Fruit fly (Drosophila melanogaster) whole organism, embryonic: ENCODE measurements around the gene dsf.
A peak's percentile ranks its signal among the peaks of the same experiment; 100 is the strongest.

Source experiments
- Atf3 ChIP-seq: fragments of 200-800 bp; sonication (Bioruptor generic); optimal IDR thresholded peaks from 3 replicates; lab custom pipeline; 2016; ENCODE audit warnings: missing biosample characterization, missing genetic modification characterization
- CG10274 ChIP-seq: fragments of 200-800 bp; sonication (Bioruptor generic); optimal IDR thresholded peaks from 3 replicates; lab custom pipeline; 2017; ENCODE audit warnings: missing biosample characterization, mild to moderate bottlenecking, missing genetic modification characterization
- CG10543 ChIP-seq: fragments of 200-800 bp; sonication (Bioruptor generic); optimal IDR thresholded peaks from 3 replicates; lab custom pipeline; 2017; ENCODE audit warnings: missing biosample characterization, mild to moderate bottlenecking, missing genetic modification characterization, moderate library complexity
- CG12071 ChIP-seq: fragments of 200-800 bp; sonication (Bioruptor generic); optimal IDR thresholded peaks from 3 replicates; lab custom pipeline; 2018; ENCODE audit warnings: missing biosample characterization, mild to moderate bottlenecking, missing genetic modification characterization
- CG12219 ChIP-seq: fragments of 200-800 bp; sonication (Bioruptor generic); optimal IDR thresholded peaks from 3 replicates; lab custom pipeline; 2018; ENCODE audit warnings: missing biosample characterization, mild to moderate bottlenecking, missing genetic modification characterization
- CG12299 ChIP-seq: fragments of 200-800 bp; sonication (Bioruptor generic); optimal IDR thresholded peaks from 2 replicates; lab custom pipeline; 2018; ENCODE audit warnings: missing biosample characterization, mild to moderate bottlenecking, missing genetic modification characterization
- CG12769 ChIP-seq: fragments of 200-800 bp; sonication (Bioruptor generic); optimal IDR thresholded peaks from 2 replicates; lab custom pipeline; 2019; ENCODE audit warnings: missing biosample characterization, mild to moderate bottlenecking, missing genetic modification characterization, moderate library complexity
- CG16813 ChIP-seq: fragments of 200-800 bp; sonication (Bioruptor generic); IDR thresholded peaks from 3 replicates; pipeline ENCODE4 v1.3.6; 2022; ENCODE audit warnings: missing biosample characterization, missing genetic modification characterization; ENCODE audit not compliant: partially characterized antibody
- CG17568 ChIP-seq: fragments of 200-800 bp; sonication (Bioruptor generic); optimal IDR thresholded peaks from 2 replicates; lab custom pipeline; 2018; ENCODE audit warnings: missing biosample characterization, mild to moderate bottlenecking, missing genetic modification characterization, moderate library complexity
- CG18011 ChIP-seq: fragments of 200-800 bp; sonication (Bioruptor generic); optimal IDR thresholded peaks from 2 replicates; lab custom pipeline; 2017; ENCODE audit warnings: missing biosample characterization, missing genetic modification characterization, mild to moderate bottlenecking, moderate library complexity, missing genotype
- CG1832 ChIP-seq: fragments of 200-800 bp; sonication (Bioruptor generic); optimal IDR thresholded peaks from 2 replicates; lab custom pipeline; 2017; ENCODE audit warnings: missing biosample characterization, mild to moderate bottlenecking, missing genetic modification characterization, inconsistent platforms
- CG18599 ChIP-seq: fragments of 200-800 bp; sonication (Bioruptor generic); optimal IDR thresholded peaks from 3 replicates; lab custom pipeline; 2017; ENCODE audit warnings: missing biosample characterization, missing genetic modification characterization, mild to moderate bottlenecking, moderate library complexity, missing genetic modification reagents
- CG2120 ChIP-seq: fragments of 200-800 bp; sonication (Bioruptor generic); optimal IDR thresholded peaks from 3 replicates; lab custom pipeline; 2016; ENCODE audit warnings: missing biosample characterization, missing genetic modification characterization
- CG2678 ChIP-seq: fragments of 200-800 bp; sonication (Bioruptor generic); optimal IDR thresholded peaks from 3 replicates; lab custom pipeline; 2019; ENCODE audit warnings: missing biosample characterization, mild to moderate bottlenecking, missing genetic modification characterization, moderate library complexity
- CG3065 ChIP-seq: fragments of 200-800 bp; sonication (Bioruptor generic); optimal IDR thresholded peaks from 2 replicates; lab custom pipeline; 2016; ENCODE audit warnings: missing biosample characterization, missing genetic modification characterization
- CG4328 ChIP-seq: fragments of 200-800 bp; sonication (Bioruptor generic); optimal IDR thresholded peaks from 3 replicates; lab custom pipeline; 2017; ENCODE audit warnings: missing biosample characterization, missing genetic modification reagents, missing genetic modification characterization
- CG4617 ChIP-seq: fragments of 200-800 bp; sonication (Bioruptor generic); optimal IDR thresholded peaks from 3 replicates; lab custom pipeline; 2016; ENCODE audit warnings: missing biosample characterization, missing genetic modification characterization, borderline replicate concordance
- D19A ChIP-seq: fragments of 200-800 bp; optimal IDR thresholded peaks from 3 replicates; lab custom pipeline; 2019; ENCODE audit warnings: missing biosample characterization, mild to moderate bottlenecking, missing genetic modification characterization, moderate library complexity
- Dip2 ChIP-seq: fragments of 200-800 bp; sonication (Bioruptor generic); IDR thresholded peaks from 2 replicates; pipeline ENCODE4 v1.3.6; 2022; ENCODE audit warnings: missing biosample characterization, missing genetic modification characterization
- Fer1 ChIP-seq: fragments of 200-800 bp; sonication (Bioruptor generic); optimal IDR thresholded peaks from 2 replicates; lab custom pipeline; 2017; ENCODE audit warnings: missing biosample characterization, mild to moderate bottlenecking, missing genetic modification characterization
- GATAe ChIP-seq: fragments of 200-800 bp; sonication (Bioruptor generic); conservative IDR thresholded peaks from 2 replicates; pipeline ENCODE4 v1.3.6; 2022; ENCODE audit warnings: missing biosample characterization, missing genetic modification characterization
- Oli ChIP-seq: fragments of 200-800 bp; sonication (Bioruptor generic); optimal IDR thresholded peaks from 2 replicates; lab custom pipeline; 2018; ENCODE audit warnings: missing biosample characterization, mild to moderate bottlenecking, missing genetic modification characterization, moderate library complexity
- Pdp1 ChIP-seq, 2 experiments: fragments of 200-800 bp; sonication (Bioruptor generic); optimal IDR thresholded peaks; 3 replicates each; lab custom pipeline; 2016; ENCODE audit warnings: missing biosample characterization in 2 of 2, missing genetic modification characterization in 2 of 2, mild to moderate bottlenecking in 1 of 2, moderate library complexity in 1 of 2
- Side ChIP-seq: fragments of 200-800 bp; sonication (Bioruptor generic); optimal IDR thresholded peaks from 2 replicates; lab custom pipeline; 2016; ENCODE audit warnings: missing biosample characterization, missing genetic modification characterization
- Sry-β ChIP-seq: fragments of 200-800 bp; sonication (Bioruptor generic); optimal IDR thresholded peaks from 2 replicates; lab custom pipeline; 2018; ENCODE audit warnings: missing biosample characterization, mild to moderate bottlenecking, missing genetic modification characterization, moderate library complexity
- Trl ChIP-seq, 3 experiments: fragments of >200 bp in 2 of 3; fragments of 200-800 bp in 1 of 3; sonication (Bioruptor generic) in 1 of 3; optimal IDR thresholded peaks; 2 replicates in 1 of 3; 3 replicates in 2 of 3; lab custom pipeline; 2016 to 2017; ENCODE audit warnings: missing biosample characterization in 1 of 3, missing genetic modification characterization in 1 of 3
- YL-1 ChIP-seq: fragments of 200-800 bp; sonication (Bioruptor generic); optimal IDR thresholded peaks from 3 replicates; lab custom pipeline; 2017; ENCODE audit warnings: missing biosample characterization, mild to moderate bottlenecking, missing genetic modification characterization
- bab2 ChIP-seq: fragments of 200-800 bp; sonication (Bioruptor generic); optimal IDR thresholded peaks from 2 replicates; lab custom pipeline; 2016; ENCODE audit warnings: missing biosample characterization, missing genetic modification characterization
- cg ChIP-seq: fragments of 200-800 bp; sonication (Bioruptor generic); optimal IDR thresholded peaks from 3 replicates; lab custom pipeline; 2019; ENCODE audit warnings: missing biosample characterization, mild to moderate bottlenecking, missing genetic modification characterization, moderate library complexity
- chn ChIP-seq: fragments of 200-800 bp; sonication (Bioruptor generic); optimal IDR thresholded peaks from 2 replicates; lab custom pipeline; 2016; ENCODE audit warnings: missing biosample characterization, missing genetic modification characterization
- exex ChIP-seq: fragments of 200-800 bp; sonication (Bioruptor generic); optimal IDR thresholded peaks from 4 replicates; lab custom pipeline; 2018; ENCODE audit warnings: missing biosample characterization, mild to moderate bottlenecking, missing genetic modification characterization, moderate library complexity
- eyg ChIP-seq: fragments of 200-800 bp; sonication (Bioruptor generic); optimal IDR thresholded peaks from 3 replicates; lab custom pipeline; 2016; ENCODE audit warnings: missing biosample characterization, missing genetic modification characterization
- grn ChIP-seq: fragments of 200-800 bp; sonication (Bioruptor generic); optimal IDR thresholded peaks from 3 replicates; lab custom pipeline; 2017; ENCODE audit warnings: missing biosample characterization, missing genetic modification characterization
- kni ChIP-seq: fragments of 200-800 bp; sonication (Bioruptor generic); optimal IDR thresholded peaks from 3 replicates; lab custom pipeline; 2017; ENCODE audit warnings: mild to moderate bottlenecking, missing biosample characterization, missing genetic modification reagents, missing genetic modification characterization
- lbe ChIP-seq: fragments of 200-800 bp; sonication (Bioruptor generic); optimal IDR thresholded peaks from 2 replicates; lab custom pipeline; 2016; ENCODE audit warnings: missing biosample characterization, mild to moderate bottlenecking, missing genetic modification characterization
- maf-S ChIP-seq: fragments of 200-800 bp; sonication (Bioruptor generic); optimal IDR thresholded peaks from 2 replicates; lab custom pipeline; 2016; ENCODE audit warnings: missing biosample characterization, missing genetic modification characterization
- nau ChIP-seq: fragments of 200-800 bp; sonication (Bioruptor generic); optimal IDR thresholded peaks from 3 replicates; lab custom pipeline; 2017; ENCODE audit warnings: missing biosample characterization, mild to moderate bottlenecking, missing genetic modification characterization, missing genetic modification reagents
- onecut ChIP-seq: fragments of 200-800 bp; sonication (Bioruptor generic); IDR thresholded peaks from 2 replicates; pipeline ENCODE4 v1.3.6; 2022; ENCODE audit warnings: missing biosample characterization, missing genetic modification characterization
- pho ChIP-seq: fragments of 200-800 bp; sonication (Bioruptor generic); optimal IDR thresholded peaks from 2 replicates; lab custom pipeline; 2016; ENCODE audit warnings: missing biosample characterization, missing genetic modification characterization
- sd ChIP-seq: fragments of 200-800 bp; sonication (Bioruptor generic); optimal IDR thresholded peaks from 3 replicates; lab custom pipeline; 2018; ENCODE audit warnings: missing biosample characterization, mild to moderate bottlenecking, missing genetic modification characterization, moderate library complexity
- sens ChIP-seq: fragments of 200-800 bp; sonication (Bioruptor generic); peaks from one replicate; lab custom pipeline; 2016; ENCODE audit warnings: missing biosample characterization, missing genetic modification characterization
- sens-2 ChIP-seq: fragments of 200-800 bp; sonication (Bioruptor generic); IDR thresholded peaks from 2 replicates; pipeline ENCODE4 v1.3.6; 2022; ENCODE audit warnings: missing biosample characterization, missing genetic modification characterization
- sqz ChIP-seq: fragments of 200-800 bp; sonication (Bioruptor generic); optimal IDR thresholded peaks from 3 replicates; lab custom pipeline; 2018; ENCODE audit warnings: missing biosample characterization, mild to moderate bottlenecking, missing genetic modification characterization
- sug ChIP-seq: fragments of 200-800 bp; optimal IDR thresholded peaks from 2 replicates; lab custom pipeline; 2019; ENCODE audit warnings: missing biosample characterization, mild to moderate bottlenecking, missing genetic modification characterization, moderate library complexity
- twi ChIP-seq: fragments of 200-800 bp; optimal IDR thresholded peaks from 2 replicates; lab custom pipeline; 2019; ENCODE audit warnings: missing biosample characterization, mild to moderate bottlenecking, missing genetic modification characterization, moderate library complexity
- unpg ChIP-seq: fragments of 200-800 bp; sonication (Bioruptor generic); optimal IDR thresholded peaks from 3 replicates; lab custom pipeline; 2018; ENCODE audit warnings: missing biosample characterization, mild to moderate bottlenecking, missing genetic modification characterization, moderate library complexity
- yki ChIP-seq: fragments of >200 bp; optimal IDR thresholded peaks from 3 replicates; lab custom pipeline; 2018

dsf gene

dm6 chr2L:5975601-5976000, 49.9 kb downstream of the dsf start (continued):
- TF ChIP-seq CG12769 (tag; lab: Kevin White, UChicago), result no peak
- peak; percentile 55 for TF ChIP-seq sd (tag; lab: Kevin White, UChicago)
- no peak for TF ChIP-seq Atf3 (GFP tag; lab: Kevin White, UChicago)
- TF ChIP-seq sqz (GFP tag; lab: Kevin White, UChicago), result peak; percentile 44
- TF ChIP-seq CG18011 (GFP tag; lab: Kevin White, UChicago), result no peak
- TF ChIP-seq GATAe (GFP tag; lab: Robert Waterston, UW), result peak; percentile 45
- peak; percentile 54 for TF ChIP-seq exex (tag; lab: Kevin White, UChicago)
- TF ChIP-seq grn (GFP tag; lab: Kevin White, UChicago), result peak; percentile 5
- TF ChIP-seq Oli (tag; lab: Kevin White, UChicago), result no peak
- TF ChIP-seq, all 482 proteins: peak for 8

- TF ChIP-seq sens-2 (GFP tag; lab: Robert Waterston, UW) (no peak), CG18599 (peak; percentile 46), eyg (GFP tag; lab: Kevin White, UChicago) (no peak), Dip2 (GFP tag; lab: Robert Waterston, UW) (no peak), CG16813 (GFP tag; lab: Robert Waterston, UW) (no peak), sug (tag; lab: Kevin White, UChicago) (peak; percentile 60), Pdp1 (GFP tag; optimal IDR thresholded peaks at IDR 0.05; lab: Kevin White, UChicago) (peak in 1 of 2 experiments; percentile 38), CG2678 (peak; percentile 27), maf-S (no peak), kni (GFP tag; lab: Kevin White, UChicago) (peak; percentile 91), D19A (tag; lab: Kevin White, UChicago) (no peak), CG4617 (GFP tag; lab: Kevin White, UChicago) (no peak), nau (GFP tag; lab: Kevin White, UChicago) (peak; percentile 20), CG3065 (peak; percentile 20), YL-1 (GFP tag; lab: Kevin White, UChicago) (peak; percentile 10), CG1832 (GFP tag; lab: Kevin White, UChicago) (peak; percentile 46), chn (peak; percentile 30), lbe (GFP tag; lab: Kevin White, UChicago) (peak; percentile 19), Sry-β (GFP tag; lab: Kevin White, UChicago) (no peak), CG2120 (GFP tag; lab: Kevin White, UChicago) (peak; percentile 4), onecut (0 out of 2 replicates have a peak, but pooled peaks have one; percentile 3), CG10543 (GFP tag; lab: Kevin White, UChicago) (peak; percentile 51), Trl (optimal IDR thresholded peaks at IDR 0.05; lab: Kevin White, UChicago) (peak in 1 of 2 experiments; percentile 64), Trl (GFP tag; optimal IDR thresholded peaks at IDR 0.05; lab: Kevin White, UChicago) (peak; percentile 16), twi (tag; lab: Kevin White, UChicago) (peak; percentile 79), CG12071 (GFP tag; lab: Kevin White, UChicago) (peak; percentile 8), pho (GFP tag; lab: Kevin White, UChicago) (peak; percentile 19), Side (peak; percentile 42), CG12299 (tag; lab: Kevin White, UChicago) (peak; percentile 3), unpg (GFP tag; lab: Kevin White, UChicago) (no peak), yki (peak; percentile 19), exex (tag; lab: Kevin White, UChicago) (peak; percentile 42), bab2 (peak; percentile 14), sens (GFP tag; lab: Kevin White, UChicago) (peak; percentile 74), CG17568 (no peak), Fer1 (GFP tag; lab: Kevin White, UChicago) (peak; percentile 48), cg (peak; percentile 36), CG4328 (GFP tag; lab: Kevin White, UChicago) (peak; percentile 0), CG12219 (GFP tag; lab: Kevin White, UChicago) (no peak), CG10274 (GFP tag; lab: Kevin White, UChicago) (peak; percentile 11)
Measured at dm6 chr2L:5977070-5977728, 51.5 kb downstream of the dsf start.
